Worm (Caenorhabditis elegans): ENCODE results near the gene str-113.

- TF ChIP-seq nhr-12 (tag; optimal IDR thresholded peaks at IDR 0.05) (no peak), ztf-11 (tag; optimal IDR thresholded peaks at IDR 0.05) (no peak), unc-62 (GFP tag; optimal IDR thresholded peaks at IDR 0.05) (no peak), zag-1 (tag; optimal IDR thresholded peaks at IDR 0.05) (no peak), blmp-1 (tag; optimal IDR thresholded peaks at IDR 0.05; ENCODE audit: insufficient read depth) (no peak), nhr-237 (tag; optimal IDR thresholded peaks at IDR 0.05) (no peak), elt-3 (tag; optimal IDR thresholded peaks at IDR 0.05) (no peak)
Measured at ce11 chrV:3633041-3633440, 33.7 kb downstream of the str-113 start, which contains the start of gene F59B1.2.
